Fruit fly (Drosophila melanogaster): ENCODE data around the gene tgo.

The tgo gene

DNA sequence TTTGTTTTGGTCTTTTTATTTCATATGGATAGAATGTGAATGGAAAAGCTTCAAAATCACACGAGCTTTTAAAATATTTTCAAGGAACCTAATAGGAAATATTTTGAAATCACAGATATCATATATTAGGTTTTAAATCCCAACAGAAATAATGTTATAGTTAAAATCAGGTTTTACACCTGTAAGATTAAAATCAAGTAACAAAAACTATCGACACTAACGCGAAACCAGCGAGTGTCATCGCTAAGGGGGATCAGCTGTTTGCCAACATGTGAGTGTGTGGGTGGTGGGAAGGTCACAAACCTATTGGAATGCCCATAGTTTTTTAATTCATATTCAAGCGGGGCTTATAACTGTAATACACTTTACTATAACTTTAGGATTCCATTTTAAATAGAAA, 18.8 kb upstream of the tgo start, which contains the start of gene hyx (continued):
- TF ChIP-seq CG10366 (GFP tag; IDR thresholded peaks at IDR 0.05) = peak; percentile 31; the same call in 1 of the 2 replicates
- no peak for TF ChIP-seq prd (optimal IDR thresholded peaks at IDR 0.05)
- TF ChIP-seq prd (GFP tag; IDR thresholded peaks at IDR 0.05) = peak; percentile 38; the same call in 1 of the 3 replicates
- no peak for TF ChIP-seq NC2α (GFP tag; optimal IDR thresholded peaks at IDR 0.05)
- peak; percentile 20 for TF ChIP-seq CG10147 (GFP tag; optimal IDR thresholded peaks at IDR 0.05)
- TF ChIP-seq pnt (GFP tag; optimal IDR thresholded peaks at IDR 0.05) = no peak
- TF ChIP-seq Side (GFP tag; optimal IDR thresholded peaks at IDR 0.05) = peak; percentile 27
- no peak for TF ChIP-seq zfh1 (GFP tag; IDR thresholded peaks at IDR 0.05)
- TF ChIP-seq vfl (GFP tag; optimal IDR thresholded peaks at IDR 0.05) = peak; percentile 46
- TF ChIP-seq row (GFP tag; IDR thresholded peaks at IDR 0.05) = peak; percentile 90
- TF ChIP-seq Poxn (GFP tag; IDR thresholded peaks at IDR 0.05) = no peak
- peak; percentile 27 for TF ChIP-seq dmrt11E (tag; optimal IDR thresholded peaks at IDR 0.05)
- peak; percentile 65; the same call in 2 of the 3 replicates for TF ChIP-seq CG34422 (GFP tag; IDR thresholded peaks at IDR 0.05)
- peak; percentile 20 for TF ChIP-seq twi (tag; optimal IDR thresholded peaks at IDR 0.05)
- peak; percentile 44 for TF ChIP-seq CG17359 (tag; optimal IDR thresholded peaks at IDR 0.05)
- TF ChIP-seq otp (GFP tag; IDR thresholded peaks at IDR 0.05) = no peak
- no peak for TF ChIP-seq MESR4 (GFP tag; optimal IDR thresholded peaks at IDR 0.05)
- no peak for TF ChIP-seq CG2889 (GFP tag; IDR thresholded peaks at IDR 0.05)
- peak; percentile 90 for TF ChIP-seq Sry-δ (GFP tag; optimal IDR thresholded peaks at IDR 0.05)
- TF ChIP-seq Atf-2 (GFP tag; optimal IDR thresholded peaks at IDR 0.05) = no peak
- peak; percentile 86 for TF ChIP-seq CG34224 (GFP tag; IDR thresholded peaks at IDR 0.05; ENCODE audit: partially characterized antibody)
- TF ChIP-seq nerfin-1 (tag; optimal IDR thresholded peaks at IDR 0.05) = peak; percentile 91
- peak; percentile 29 for TF ChIP-seq CG10543 (GFP tag; optimal IDR thresholded peaks at IDR 0.05)
- TF ChIP-seq Stat92E (GFP tag; optimal IDR thresholded peaks at IDR 0.05) = no peak
- no peak for TF ChIP-seq CG3838 (GFP tag; optimal IDR thresholded peaks at IDR 0.05)
- TF ChIP-seq CG15269 (tag; optimal IDR thresholded peaks at IDR 0.05) = peak; percentile 42
- TF ChIP-seq CHES-1-like (GFP tag; optimal IDR thresholded peaks at IDR 0.05) = peak; percentile 55
- TF ChIP-seq Neu2 (GFP tag; optimal IDR thresholded peaks at IDR 0.05; ENCODE audit: borderline replicate concordance) = no peak
- TF ChIP-seq CG2202 (tag; optimal IDR thresholded peaks at IDR 0.05) = no peak
- peak in 1 of 2 experiments; percentile 16 for TF ChIP-seq chif (GFP tag; optimal IDR thresholded peaks at IDR 0.05)
- TF ChIP-seq p53 (GFP tag; optimal IDR thresholded peaks at IDR 0.05) = peak; percentile 23
- TF ChIP-seq NfI (GFP tag; optimal IDR thresholded peaks at IDR 0.05) = peak; percentile 40
- no peak for TF ChIP-seq CG12942 (GFP tag; optimal IDR thresholded peaks at IDR 0.05)
- no peak for TF ChIP-seq CG10462 (GFP tag; optimal IDR thresholded peaks at IDR 0.05)
- TF ChIP-seq Myb (GFP tag; optimal IDR thresholded peaks at IDR 0.05) = peak; percentile 40
- no peak for TF ChIP-seq so (GFP tag; IDR thresholded peaks at IDR 0.05)
- no peak for TF ChIP-seq CG6254 (GFP tag; optimal IDR thresholded peaks at IDR 0.05)
- TF ChIP-seq Tbp (GFP tag; optimal IDR thresholded peaks at IDR 0.05) = no peak
- no peak for TF ChIP-seq CG7839 (tag; optimal IDR thresholded peaks at IDR 0.05)
- TF ChIP-seq pzg (GFP tag; optimal IDR thresholded peaks at IDR 0.05) = peak; percentile 54
- TF ChIP-seq CG18262 (tag; optimal IDR thresholded peaks at IDR 0.05) = peak; percentile 41
- peak; percentile 32 for TF ChIP-seq Ets97D (GFP tag; optimal IDR thresholded peaks at IDR 0.05)
- TF ChIP-seq Dip3 (GFP tag; optimal IDR thresholded peaks at IDR 0.05) = peak; percentile 20
- TF ChIP-seq crc (GFP tag; optimal IDR thresholded peaks at IDR 0.05) = no peak
- no peak for TF ChIP-seq tio (GFP tag; optimal IDR thresholded peaks at IDR 0.05)
- TF ChIP-seq B-H1 (GFP tag; IDR thresholded peaks at IDR 0.05) = no peak
- no peak for TF ChIP-seq tup (GFP tag; optimal IDR thresholded peaks at IDR 0.05)
- peak; percentile 77 for TF ChIP-seq BEAF-32 (GFP tag; optimal IDR thresholded peaks at IDR 0.05)
- TF ChIP-seq bab2 (GFP tag; optimal IDR thresholded peaks at IDR 0.05) = peak; percentile 24
- no peak for TF ChIP-seq CG6689 (GFP tag; IDR thresholded peaks at IDR 0.05)
- TF ChIP-seq B-H2 (GFP tag; optimal IDR thresholded peaks at IDR 0.05) = peak; percentile 60

Measured in whole organism, embryonic.